Worm (Caenorhabditis elegans) whole organism, L4/young adult: ENCODE data around the gene Y75D11A.6.

Experiments
- W03F9.2 ChIP-seq: fragments of 150-350 bp; optimal IDR thresholded peaks from 2 replicates; lab custom pipeline; 2014; ENCODE audit warnings: missing biosample characterization, missing genetic modification characterization
- dao-5 ChIP-seq: sonication (generic microtip); optimal IDR thresholded peaks from 2 replicates; lab custom pipeline; 2016; ENCODE audit warnings: missing genotype, missing genetic modification characterization, moderate library complexity, missing compliant biosample characterization
- him-1 ChIP-seq: sonication (generic microtip); optimal IDR thresholded peaks from 2 replicates; lab custom pipeline; 2016; ENCODE audit warnings: missing genotype, missing genetic modification reagents, missing genetic modification characterization, missing compliant biosample characterization

DNA sequence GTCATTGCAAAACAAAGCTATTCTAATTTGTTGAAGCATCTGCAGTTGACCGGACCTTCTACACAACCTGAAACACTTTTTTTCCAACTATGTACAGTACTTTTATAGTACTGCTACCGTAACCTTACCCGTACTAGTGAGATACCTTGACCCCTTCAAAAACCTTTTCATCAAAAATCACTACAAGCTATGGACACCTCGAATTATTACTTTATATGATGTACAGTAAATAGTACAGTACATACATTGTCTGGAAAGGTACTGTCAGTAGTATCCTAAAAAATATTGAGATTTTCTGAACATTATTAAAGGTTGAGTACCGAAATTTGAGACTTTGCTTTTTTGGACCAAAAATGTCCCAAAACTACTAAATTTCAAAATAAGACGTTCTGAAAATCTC lies 37.3 kb upstream of the Y75D11A.6 start:
- TF ChIP-seq him-1 (no peak), dao-5 (tag; lab: Kevin White, UChicago) (no peak), W03F9.2 (tag; lab: Kevin White, UChicago) (no peak)
